Fruit fly (Drosophila melanogaster) whole organism, embryonic: Measurements from ENCODE around the gene CG11999.

ENCODE experiments used
- Antp ChIP-seq: fragments of 200-800 bp; sonication (Bioruptor generic); optimal IDR thresholded peaks from 3 replicates; lab custom pipeline; 2016; ENCODE audit warnings: missing biosample characterization, missing genetic modification characterization
- Asciz ChIP-seq: fragments of 200-800 bp; sonication (Bioruptor generic); optimal IDR thresholded peaks from 2 replicates; lab custom pipeline; 2017; ENCODE audit warnings: missing biosample characterization, mild to moderate bottlenecking, missing genetic modification characterization, missing genetic modification reagents
- CG10209 ChIP-seq: fragments of 200-800 bp; sonication (Bioruptor generic); optimal IDR thresholded peaks from 3 replicates; lab custom pipeline; 2017; ENCODE audit warnings: missing biosample characterization, mild to moderate bottlenecking, missing genetic modification characterization, missing genetic modification reagents
- CG11247 ChIP-seq: fragments of 200-800 bp; sonication (Bioruptor generic); IDR thresholded peaks from 2 replicates; pipeline ENCODE4 v1.3.6; 2022; ENCODE audit warnings: missing biosample characterization, missing genetic modification characterization
- CG14441 ChIP-seq: fragments of 200-800 bp; sonication (Bioruptor generic); IDR thresholded peaks from 2 replicates; pipeline ENCODE4 v1.3.6; 2022; ENCODE audit warnings: missing biosample characterization, missing genetic modification characterization
- CG14860 ChIP-seq: fragments of 200-800 bp; sonication (Bioruptor generic); IDR thresholded peaks from 3 replicates; pipeline ENCODE4 v1.3.6; 2022; ENCODE audit warnings: missing biosample characterization, missing genetic modification characterization; ENCODE audit not compliant: partially characterized antibody
- CG1602 ChIP-seq: fragments of 200-800 bp; sonication (Bioruptor generic); optimal IDR thresholded peaks from 3 replicates; lab custom pipeline; 2016; ENCODE audit warnings: missing biosample characterization, missing genetic modification characterization
- CG17568 ChIP-seq: fragments of 200-800 bp; sonication (Bioruptor generic); optimal IDR thresholded peaks from 2 replicates; lab custom pipeline; 2018; ENCODE audit warnings: missing biosample characterization, mild to moderate bottlenecking, missing genetic modification characterization, moderate library complexity
- CG2129 ChIP-seq: fragments of 200-800 bp; sonication (Bioruptor generic); IDR thresholded peaks from 2 replicates; pipeline ENCODE4 v1.3.6; 2022; ENCODE audit warnings: missing biosample characterization, missing genetic modification characterization; ENCODE audit not compliant: partially characterized antibody
- CG2202 ChIP-seq: fragments of 200-800 bp; sonication (Bioruptor generic); optimal IDR thresholded peaks from 2 replicates; lab custom pipeline; 2018; ENCODE audit warnings: missing biosample characterization, mild to moderate bottlenecking, missing genetic modification characterization
- CG4282 ChIP-seq: fragments of 200-800 bp; sonication (Bioruptor generic); optimal IDR thresholded peaks from 2 replicates; lab custom pipeline; 2016; ENCODE audit warnings: missing biosample characterization, missing genetic modification characterization
- CG4854 ChIP-seq: fragments of 200-800 bp; sonication (Bioruptor generic); optimal IDR thresholded peaks from 2 replicates; lab custom pipeline; 2016; ENCODE audit warnings: missing biosample characterization, missing genetic modification characterization, inconsistent platforms
- CG5245 ChIP-seq: fragments of 200-800 bp; sonication (Bioruptor generic); optimal IDR thresholded peaks from 3 replicates; lab custom pipeline; 2016; ENCODE audit warnings: missing biosample characterization, missing genetic modification characterization
- CG6175 ChIP-seq: fragments of 200-800 bp; sonication (Bioruptor generic); IDR thresholded peaks from 3 replicates; pipeline ENCODE4 v1.3.6; 2022; ENCODE audit warnings: missing biosample characterization, missing genetic modification characterization
- CG6813 ChIP-seq: fragments of 200-800 bp; sonication (Bioruptor generic); optimal IDR thresholded peaks from 2 replicates; lab custom pipeline; 2017; ENCODE audit warnings: missing biosample characterization, missing genetic modification characterization, mild to moderate bottlenecking, moderate library complexity, missing genetic modification reagents
- CG8089 ChIP-seq: fragments of 200-800 bp; sonication (Bioruptor generic); optimal IDR thresholded peaks from 3 replicates; lab custom pipeline; 2016; ENCODE audit warnings: missing biosample characterization, missing genetic modification characterization
- CG9797 ChIP-seq: fragments of 200-800 bp; sonication (Bioruptor generic); optimal IDR thresholded peaks from 3 replicates; lab custom pipeline; 2018; ENCODE audit warnings: missing biosample characterization, mild to moderate bottlenecking, missing genetic modification characterization
- CHES-1-like ChIP-seq: fragments of 200-800 bp; sonication (Bioruptor generic); optimal IDR thresholded peaks from 2 replicates; lab custom pipeline; 2016; ENCODE audit warnings: missing biosample characterization, missing genetic modification characterization
- D ChIP-seq, 2 experiments: fragments of 200-800 bp in 1 of 2; fragments of >200 bp in 1 of 2; sonication (Bioruptor generic) in 1 of 2; optimal IDR thresholded peaks; 2 replicates in 1 of 2; 3 replicates in 1 of 2; lab custom pipeline; 2017; ENCODE audit warnings: mild to moderate bottlenecking in 1 of 2, missing biosample characterization in 1 of 2, missing genetic modification characterization in 1 of 2, missing genetic modification reagents in 1 of 2
- Fer2 ChIP-seq: fragments of 200-800 bp; sonication (Bioruptor generic); optimal IDR thresholded peaks from 2 replicates; lab custom pipeline; 2018; ENCODE audit warnings: missing biosample characterization, mild to moderate bottlenecking, missing genetic modification characterization, moderate library complexity
- Fer3 ChIP-seq: fragments of 200-800 bp; sonication (Bioruptor generic); optimal IDR thresholded peaks from 2 replicates; lab custom pipeline; 2018; ENCODE audit warnings: missing biosample characterization, mild to moderate bottlenecking, missing genetic modification characterization, moderate library complexity
- HmgD ChIP-seq: fragments of 200-800 bp; sonication (Bioruptor generic); optimal IDR thresholded peaks from 3 replicates; lab custom pipeline; 2016; ENCODE audit warnings: missing biosample characterization, missing genetic modification characterization
- MESR4 ChIP-seq: fragments of 200-800 bp; sonication (Bioruptor generic); optimal IDR thresholded peaks from 2 replicates; lab custom pipeline; 2018; ENCODE audit warnings: missing biosample characterization, mild to moderate bottlenecking, missing genetic modification characterization, moderate library complexity
- MTF-1 ChIP-seq: fragments of 200-800 bp; sonication (Bioruptor generic); optimal IDR thresholded peaks from 2 replicates; lab custom pipeline; 2018; ENCODE audit warnings: missing biosample characterization, mild to moderate bottlenecking, missing genetic modification characterization, borderline replicate concordance
- Myb ChIP-seq: fragments of 200-800 bp; sonication (Bioruptor generic); optimal IDR thresholded peaks from 2 replicates; lab custom pipeline; 2016; ENCODE audit warnings: missing biosample characterization, missing genetic modification characterization
- Rfx ChIP-seq: fragments of 200-800 bp; sonication (Bioruptor generic); IDR thresholded peaks from 2 replicates; pipeline ENCODE4 v1.3.6; 2022; ENCODE audit warnings: missing biosample characterization, missing genetic modification characterization
- Sox102F ChIP-seq: fragments of 200-800 bp; sonication (Bioruptor generic); optimal IDR thresholded peaks from 2 replicates; lab custom pipeline; 2018; ENCODE audit warnings: missing biosample characterization, mild to moderate bottlenecking, missing genetic modification characterization, moderate library complexity
- ara ChIP-seq: fragments of 200-800 bp; sonication (Bioruptor generic); IDR thresholded peaks from 2 replicates; pipeline ENCODE4 v1.3.6; 2022; ENCODE audit warnings: missing biosample characterization, missing genetic modification characterization
- ato ChIP-seq: fragments of 200-800 bp; sonication (Bioruptor generic); IDR thresholded peaks from 2 replicates; pipeline ENCODE4 v1.3.6; 2022; ENCODE audit warnings: missing biosample characterization, missing genetic modification characterization; ENCODE audit not compliant: partially characterized antibody
- bbx ChIP-seq: fragments of 200-800 bp; sonication (Bioruptor generic); IDR thresholded peaks from 2 replicates; pipeline ENCODE4 v1.3.6; 2022; ENCODE audit warnings: missing biosample characterization, missing genetic modification characterization; ENCODE audit not compliant: partially characterized antibody
- cas ChIP-seq: fragments of 200-800 bp; sonication (Bioruptor generic); IDR thresholded peaks from 2 replicates; pipeline ENCODE4 v1.3.6; 2022; ENCODE audit warnings: missing biosample characterization, missing genetic modification characterization
- corto ChIP-seq: fragments of 200-800 bp; sonication (Bioruptor generic); optimal IDR thresholded peaks from 2 replicates; lab custom pipeline; 2016; ENCODE audit warnings: missing biosample characterization, mild to moderate bottlenecking, missing genetic modification characterization, moderate library complexity
- da ChIP-seq: fragments of 200-800 bp; sonication (Bioruptor generic); optimal IDR thresholded peaks from 2 replicates; lab custom pipeline; 2016; ENCODE audit warnings: missing biosample characterization, missing genetic modification characterization
- dysf ChIP-seq: fragments of 200-800 bp; sonication (Bioruptor generic); IDR thresholded peaks from 3 replicates; pipeline ENCODE4 v1.3.6; 2022; ENCODE audit warnings: missing biosample characterization, missing genetic modification characterization
- ewg ChIP-seq: fragments of 200-800 bp; sonication (Bioruptor generic); optimal IDR thresholded peaks from 3 replicates; lab custom pipeline; 2017; ENCODE audit warnings: mild to moderate bottlenecking, missing biosample characterization, missing genetic modification reagents, missing genetic modification characterization
- eyg ChIP-seq: fragments of 200-800 bp; sonication (Bioruptor generic); optimal IDR thresholded peaks from 3 replicates; lab custom pipeline; 2016; ENCODE audit warnings: missing biosample characterization, missing genetic modification characterization
- grau ChIP-seq: fragments of 200-800 bp; optimal IDR thresholded peaks from 3 replicates; lab custom pipeline; 2019; ENCODE audit warnings: missing biosample characterization, mild to moderate bottlenecking, missing genetic modification characterization, moderate library complexity
- ham ChIP-seq: fragments of 200-800 bp; sonication (Bioruptor generic); IDR thresholded peaks from 2 replicates; pipeline ENCODE4 v1.3.6; 2022; ENCODE audit warnings: missing biosample characterization, missing genetic modification characterization
- ind ChIP-seq: fragments of 200-800 bp; sonication (Bioruptor generic); optimal IDR thresholded peaks from 3 replicates; lab custom pipeline; 2016; ENCODE audit warnings: missing biosample characterization, missing genetic modification characterization
- jigr1 ChIP-seq: fragments of 200-800 bp; sonication (Bioruptor generic); IDR thresholded peaks from 3 replicates; pipeline ENCODE4 v1.3.6; 2022; ENCODE audit warnings: missing biosample characterization, missing genetic modification characterization
- lbe ChIP-seq: fragments of 200-800 bp; sonication (Bioruptor generic); optimal IDR thresholded peaks from 2 replicates; lab custom pipeline; 2016; ENCODE audit warnings: missing biosample characterization, mild to moderate bottlenecking, missing genetic modification characterization
- mirr ChIP-seq: fragments of 200-800 bp; sonication (Bioruptor generic); optimal IDR thresholded peaks from 3 replicates; lab custom pipeline; 2018; ENCODE audit warnings: missing biosample characterization, mild to moderate bottlenecking, missing genetic modification characterization
- pho ChIP-seq: fragments of 200-800 bp; sonication (Bioruptor generic); optimal IDR thresholded peaks from 2 replicates; lab custom pipeline; 2016; ENCODE audit warnings: missing biosample characterization, missing genetic modification characterization
- pnt ChIP-seq: fragments of 200-800 bp; sonication (Bioruptor generic); optimal IDR thresholded peaks from 3 replicates; lab custom pipeline; 2016; ENCODE audit warnings: missing biosample characterization, missing genetic modification characterization
- pros ChIP-seq: fragments of 200-800 bp; sonication (Bioruptor generic); optimal IDR thresholded peaks from 3 replicates; lab custom pipeline; 2019; ENCODE audit warnings: missing biosample characterization, mild to moderate bottlenecking, missing genetic modification characterization, moderate library complexity
- scrt ChIP-seq: fragments of 200-800 bp; sonication (Bioruptor generic); optimal IDR thresholded peaks from 2 replicates; lab custom pipeline; 2018; ENCODE audit warnings: missing biosample characterization, mild to moderate bottlenecking, missing genetic modification characterization, moderate library complexity
- shn ChIP-seq: fragments of 200-800 bp; sonication (Bioruptor generic); optimal IDR thresholded peaks from 3 replicates; lab custom pipeline; 2016; ENCODE audit warnings: missing biosample characterization, missing genetic modification characterization
- ssp ChIP-seq: fragments of 200-800 bp; sonication (Bioruptor generic); IDR thresholded peaks from 2 replicates; pipeline ENCODE4 v1.3.6; 2022; ENCODE audit warnings: missing biosample characterization, missing genetic modification characterization
- zf30C ChIP-seq: fragments of 200-800 bp; sonication (Bioruptor generic); optimal IDR thresholded peaks from 3 replicates; lab custom pipeline; 2018; ENCODE audit warnings: missing biosample characterization, mild to moderate bottlenecking, missing genetic modification characterization

The CG11999 gene

DNA sequence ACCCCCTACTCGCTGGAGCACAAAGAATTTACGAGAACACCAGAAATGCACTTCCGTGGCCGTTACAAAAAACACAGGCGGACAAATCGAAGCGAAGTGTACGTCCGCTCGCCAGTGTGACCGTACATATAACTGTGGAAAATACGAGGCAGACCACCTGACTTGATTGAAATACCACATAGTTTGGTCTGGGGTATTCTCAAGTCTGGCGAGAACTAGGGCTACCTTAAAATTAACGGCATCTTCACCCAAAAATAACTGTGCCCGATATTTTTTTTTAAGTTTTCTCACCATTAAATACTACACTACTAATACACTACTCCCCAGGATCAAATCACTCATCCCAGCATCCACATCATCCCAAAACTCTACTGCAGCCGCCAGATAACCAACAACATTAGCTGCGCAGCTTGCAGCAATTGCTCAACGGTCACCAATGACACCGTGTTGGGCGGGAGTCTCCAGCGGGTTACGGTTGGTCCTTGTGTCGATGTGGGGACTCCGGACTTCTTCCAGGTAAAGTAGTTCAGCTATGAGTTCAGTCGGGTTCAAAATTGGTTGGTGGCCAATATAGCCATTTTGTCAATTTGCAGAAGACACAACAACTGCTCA lies 13.7 kb upstream of the CG11999 start, which contains the start of gene Cerk (continued):
- peak; percentile 59 for TF ChIP-seq eyg (GFP tag; lab: Kevin White, UChicago)
- no peak for TF ChIP-seq cas
- TF ChIP-seq pros (GFP tag; lab: Kevin White, UChicago), result no peak
- no peak for TF ChIP-seq pho (GFP tag; lab: Kevin White, UChicago)
- TF ChIP-seq bbx (GFP tag; lab: Robert Waterston, UW), result peak; percentile 57
- TF ChIP-seq dysf (GFP tag; lab: Robert Waterston, UW), result peak; percentile 58; the same call in 2 of the 3 replicates
- TF ChIP-seq jigr1, result no peak
- TF ChIP-seq CG2202 (tag; lab: Kevin White, UChicago), result peak; percentile 4
- no peak for TF ChIP-seq zf30C (GFP tag; lab: Kevin White, UChicago)
- TF ChIP-seq CG4282 (GFP tag; lab: Kevin White, UChicago), result no peak
- TF ChIP-seq shn, result peak; percentile 37
- TF ChIP-seq ara (GFP tag; lab: Robert Waterston, UW), result peak; percentile 14; the same call in 1 of the 2 replicates
- peak; percentile 36 for TF ChIP-seq Fer3 (tag; lab: Kevin White, UChicago)
- no peak for TF ChIP-seq CG5245 (GFP tag; lab: Kevin White, UChicago)
- TF ChIP-seq CG2129 (GFP tag; lab: Robert Waterston, UW), result no peak
- TF ChIP-seq CG14860 (GFP tag; lab: Robert Waterston, UW), result no peak
- 0 out of 2 replicates have a peak, but pooled peaks have one; percentile 28 for TF ChIP-seq ato (GFP tag; lab: Robert Waterston, UW)
- TF ChIP-seq ssp, result peak; percentile 81
- TF ChIP-seq CG14441 (GFP tag; lab: Robert Waterston, UW), result no peak
- TF ChIP-seq CHES-1-like, result peak; percentile 52
- peak; percentile 31 for TF ChIP-seq grau (tag; lab: Kevin White, UChicago)
- TF ChIP-seq Antp (GFP tag; lab: Kevin White, UChicago), result peak; percentile 38
- peak; percentile 27 for TF ChIP-seq ind
- TF ChIP-seq ewg (GFP tag; lab: Kevin White, UChicago), result no peak
- TF ChIP-seq CG8089, result no peak
- peak; percentile 61 for TF ChIP-seq MESR4 (GFP tag; lab: Kevin White, UChicago)
- peak; percentile 12 for TF ChIP-seq MTF-1 (GFP tag; lab: Kevin White, UChicago)
- no peak for TF ChIP-seq CG6175 (GFP tag; lab: Robert Waterston, UW)
- TF ChIP-seq HmgD, result peak; percentile 71
- no peak for TF ChIP-seq scrt
- no peak for TF ChIP-seq lbe (GFP tag; lab: Kevin White, UChicago)
- no peak for TF ChIP-seq Fer2 (tag; lab: Kevin White, UChicago)
- peak; percentile 3 for TF ChIP-seq da (GFP tag; lab: Kevin White, UChicago)
- TF ChIP-seq Myb (GFP tag; lab: Kevin White, UChicago), result peak; percentile 95
- no peak for TF ChIP-seq corto (GFP tag; lab: Kevin White, UChicago)
- TF ChIP-seq CG17568 (GFP tag; lab: Kevin White, UChicago), result no peak
- TF ChIP-seq CG10209 (GFP tag; lab: Kevin White, UChicago), result peak; percentile 34
- no peak for TF ChIP-seq CG6813 (GFP tag; lab: Kevin White, UChicago)
- no peak for TF ChIP-seq CG1602 (GFP tag; lab: Kevin White, UChicago)
- TF ChIP-seq ham, result no peak
- TF ChIP-seq CG11247 (GFP tag; lab: Robert Waterston, UW), result no peak
- TF ChIP-seq pnt (GFP tag; lab: Kevin White, UChicago), result peak; percentile 41
- peak; percentile 91 for TF ChIP-seq CG9797 (GFP tag; lab: Kevin White, UChicago)
- TF ChIP-seq CG4854, result no peak
- TF ChIP-seq Asciz, result no peak
- TF ChIP-seq mirr (GFP tag; lab: Kevin White, UChicago), result no peak
- no peak for TF ChIP-seq D (optimal IDR thresholded peaks at IDR 0.05; lab: Kevin White, UChicago)
- TF ChIP-seq D (GFP tag; optimal IDR thresholded peaks at IDR 0.05; lab: Kevin White, UChicago), result no peak
- TF ChIP-seq Rfx (GFP tag; lab: Robert Waterston, UW), result peak; percentile 73
- no peak for TF ChIP-seq Sox102F (GFP tag; lab: Kevin White, UChicago)
